Fruit fly (Drosophila melanogaster) whole organism, embryonic: ENCODE measurements around the gene ND-SGDH.
A peak's percentile ranks its signal among the peaks of the same experiment; 100 is the strongest.

Experiments used
- B-H1 ChIP-seq: fragments of 200-800 bp; sonication (Bioruptor generic); IDR thresholded peaks from 3 replicates; pipeline ENCODE4 v1.3.6; 2022; ENCODE audit warnings: missing biosample characterization, missing genetic modification characterization
- CG1024 ChIP-seq: fragments of 200-800 bp; sonication (Bioruptor generic); IDR thresholded peaks from 2 replicates; pipeline ENCODE4 v1.3.6; 2022; ENCODE audit warnings: missing biosample characterization, missing genetic modification characterization
- CG10565 ChIP-seq: fragments of 200-800 bp; sonication (Bioruptor generic); optimal IDR thresholded peaks from 3 replicates; lab custom pipeline; 2016; ENCODE audit warnings: missing biosample characterization, mild to moderate bottlenecking, missing genetic modification characterization
- CG10959 ChIP-seq: fragments of 200-800 bp; sonication (Bioruptor generic); IDR thresholded peaks from 2 replicates; pipeline ENCODE4 v1.3.6; 2022; ENCODE audit warnings: missing biosample characterization, missing genetic modification characterization
- CG1647 ChIP-seq: fragments of 200-800 bp; sonication (Bioruptor generic); optimal IDR thresholded peaks from 3 replicates; lab custom pipeline; 2016; ENCODE audit warnings: missing biosample characterization, missing genetic modification characterization
- CG17328 ChIP-seq: fragments of 200-800 bp; sonication (Bioruptor generic); IDR thresholded peaks from 2 replicates; pipeline ENCODE4 v1.3.6; 2022; ENCODE audit warnings: missing biosample characterization, missing genetic modification characterization
- CG17359 ChIP-seq: fragments of 200-800 bp; sonication (Bioruptor generic); optimal IDR thresholded peaks from 3 replicates; lab custom pipeline; 2018; ENCODE audit warnings: missing biosample characterization, mild to moderate bottlenecking, missing genetic modification characterization, moderate library complexity
- CG18764 ChIP-seq: fragments of 200-800 bp; sonication (Bioruptor generic); optimal IDR thresholded peaks from 3 replicates; lab custom pipeline; 2016; ENCODE audit warnings: missing biosample characterization, missing genetic modification characterization
- CG2129 ChIP-seq: fragments of 200-800 bp; sonication (Bioruptor generic); IDR thresholded peaks from 2 replicates; pipeline ENCODE4 v1.3.6; 2022; ENCODE audit warnings: missing biosample characterization, missing genetic modification characterization; ENCODE audit not compliant: partially characterized antibody
- CG2199 ChIP-seq: fragments of 200-800 bp; sonication (Bioruptor generic); IDR thresholded peaks from 3 replicates; pipeline ENCODE4 v1.3.6; 2022; ENCODE audit warnings: missing biosample characterization, missing genetic modification characterization
- CG2678 ChIP-seq: fragments of 200-800 bp; sonication (Bioruptor generic); optimal IDR thresholded peaks from 3 replicates; lab custom pipeline; 2019; ENCODE audit warnings: missing biosample characterization, mild to moderate bottlenecking, missing genetic modification characterization, moderate library complexity
- CG31365 ChIP-seq: fragments of 200-800 bp; sonication (Bioruptor generic); optimal IDR thresholded peaks from 2 replicates; lab custom pipeline; 2018; ENCODE audit warnings: missing biosample characterization, mild to moderate bottlenecking, missing genetic modification characterization
- CG32772 ChIP-seq: fragments of 200-800 bp; sonication (Bioruptor generic); IDR thresholded peaks from 2 replicates; pipeline ENCODE4 v1.3.6; 2022; ENCODE audit warnings: missing biosample characterization, missing genetic modification characterization
- CG34224 ChIP-seq: fragments of 200-800 bp; sonication (Bioruptor generic); IDR thresholded peaks from 3 replicates; pipeline ENCODE4 v1.3.6; 2022; ENCODE audit warnings: missing biosample characterization, missing genetic modification characterization; ENCODE audit not compliant: partially characterized antibody
- CG4328 ChIP-seq: fragments of 200-800 bp; sonication (Bioruptor generic); optimal IDR thresholded peaks from 3 replicates; lab custom pipeline; 2017; ENCODE audit warnings: missing biosample characterization, missing genetic modification reagents, missing genetic modification characterization
- CG6272 ChIP-seq: fragments of 200-800 bp; sonication (Bioruptor generic); IDR thresholded peaks from 2 replicates; pipeline ENCODE4 v1.3.6; 2022; ENCODE audit warnings: missing biosample characterization, missing genetic modification characterization
- CG9876 ChIP-seq: fragments of 200-800 bp; sonication (Bioruptor generic); optimal IDR thresholded peaks from 2 replicates; lab custom pipeline; 2016; ENCODE audit warnings: missing biosample characterization, missing genetic modification characterization
- D19B ChIP-seq: fragments of 200-800 bp; sonication (Bioruptor generic); optimal IDR thresholded peaks from 2 replicates; lab custom pipeline; 2017; ENCODE audit warnings: missing biosample characterization, mild to moderate bottlenecking, missing genetic modification characterization
- Dad ChIP-seq: fragments of 200-800 bp; sonication (Bioruptor generic); optimal IDR thresholded peaks from 3 replicates; lab custom pipeline; 2016; ENCODE audit warnings: missing biosample characterization, missing genetic modification characterization
- Dip2 ChIP-seq: fragments of 200-800 bp; sonication (Bioruptor generic); IDR thresholded peaks from 2 replicates; pipeline ENCODE4 v1.3.6; 2022; ENCODE audit warnings: missing biosample characterization, missing genetic modification characterization
- Elba2 ChIP-seq: fragments of 200-800 bp; sonication (Bioruptor generic); optimal IDR thresholded peaks from 3 replicates; lab custom pipeline; 2016; ENCODE audit warnings: missing biosample characterization, missing genetic modification characterization
- Hr51 ChIP-seq, 2 experiments: fragments of 200-800 bp; sonication (Bioruptor generic); optimal IDR thresholded peaks; 2 replicates in 1 of 2; 3 replicates in 1 of 2; lab custom pipeline; 2016 to 2018; ENCODE audit warnings: missing biosample characterization in 2 of 2, missing genetic modification characterization in 2 of 2, mild to moderate bottlenecking in 1 of 2, moderate library complexity in 1 of 2
- Lpt ChIP-seq: fragments of >200 bp; optimal IDR thresholded peaks from 2 replicates; lab custom pipeline; 2018; ENCODE audit warnings: missing biosample characterization, missing genetic modification characterization
- Mad ChIP-seq: fragments of 200-800 bp; sonication (Bioruptor generic); optimal IDR thresholded peaks from 2 replicates; lab custom pipeline; 2016; ENCODE audit warnings: missing biosample characterization, missing genetic modification characterization
- Oli ChIP-seq: fragments of 200-800 bp; sonication (Bioruptor generic); optimal IDR thresholded peaks from 2 replicates; lab custom pipeline; 2018; ENCODE audit warnings: missing biosample characterization, mild to moderate bottlenecking, missing genetic modification characterization, moderate library complexity
- Rx ChIP-seq: fragments of 200-800 bp; sonication (Bioruptor generic); IDR thresholded peaks from 2 replicates; pipeline ENCODE4 v1.3.6; 2022; ENCODE audit warnings: missing biosample characterization, missing genetic modification characterization
- Sox100B ChIP-seq: fragments of 200-800 bp; sonication (Bioruptor generic); optimal IDR thresholded peaks from 3 replicates; lab custom pipeline; 2018; ENCODE audit warnings: missing biosample characterization, mild to moderate bottlenecking, missing genetic modification characterization
- TFAM ChIP-seq: fragments of 200-800 bp; sonication (Bioruptor generic); optimal IDR thresholded peaks from 2 replicates; lab custom pipeline; 2017; ENCODE audit warnings: missing biosample characterization, missing genetic modification characterization, inconsistent platforms
- Trl ChIP-seq, 3 experiments: fragments of >200 bp in 2 of 3; fragments of 200-800 bp in 1 of 3; sonication (Bioruptor generic) in 1 of 3; optimal IDR thresholded peaks; 2 replicates in 1 of 3; 3 replicates in 2 of 3; lab custom pipeline; 2016 to 2017; ENCODE audit warnings: missing biosample characterization in 1 of 3, missing genetic modification characterization in 1 of 3
- ab ChIP-seq: fragments of 200-800 bp; sonication (Bioruptor generic); optimal IDR thresholded peaks from 2 replicates; lab custom pipeline; 2016; ENCODE audit warnings: missing biosample characterization, missing genetic modification characterization
- bsh ChIP-seq, 2 experiments: fragments of 200-800 bp; sonication (Bioruptor generic); optimal IDR thresholded peaks; 2 replicates each; lab custom pipeline; 2017 to 2018; ENCODE audit warnings: mild to moderate bottlenecking in 2 of 2, missing biosample characterization in 2 of 2, missing genetic modification characterization in 2 of 2, moderate library complexity in 1 of 2
- cato ChIP-seq: fragments of 200-800 bp; sonication (Bioruptor generic); optimal IDR thresholded peaks from 2 replicates; lab custom pipeline; 2016; ENCODE audit warnings: missing biosample characterization, missing genetic modification characterization, borderline replicate concordance
- corto ChIP-seq: fragments of 200-800 bp; sonication (Bioruptor generic); optimal IDR thresholded peaks from 2 replicates; lab custom pipeline; 2016; ENCODE audit warnings: missing biosample characterization, mild to moderate bottlenecking, missing genetic modification characterization, moderate library complexity
- croc ChIP-seq: fragments of 200-800 bp; sonication (Bioruptor generic); conservative IDR thresholded peaks from 3 replicates; pipeline ENCODE4 v1.3.6; 2022; ENCODE audit warnings: missing biosample characterization, missing genetic modification characterization
- crol ChIP-seq: fragments of 200-800 bp; sonication (Bioruptor generic); IDR thresholded peaks from 2 replicates; pipeline ENCODE4 v1.3.6; 2022; ENCODE audit warnings: missing biosample characterization, missing genetic modification characterization
- hb ChIP-seq: fragments of 200-800 bp; sonication (Bioruptor generic); IDR thresholded peaks from 3 replicates; pipeline ENCODE4 v1.3.6; 2022; ENCODE audit warnings: missing biosample characterization, missing genetic modification characterization; ENCODE audit not compliant: partially characterized antibody
- hkb ChIP-seq, 2 experiments: fragments of 200-800 bp in 1 of 2; fragments of >200 bp in 1 of 2; sonication (Bioruptor generic) in 1 of 2; IDR thresholded peaks in 1 of 2; optimal IDR thresholded peaks in 1 of 2; 2 replicates each; pipeline versions ENCODE4 v1.3.6 to Lab custom; 2017 to 2022; ENCODE audit warnings: missing biosample characterization in 1 of 2, missing genetic modification characterization in 1 of 2
- org-1 ChIP-seq: fragments of 200-800 bp; sonication (Bioruptor generic); optimal IDR thresholded peaks from 2 replicates; lab custom pipeline; 2017; ENCODE audit warnings: missing biosample characterization, missing genetic modification characterization
- peb ChIP-seq: fragments of 200-800 bp; sonication (Bioruptor generic); IDR thresholded peaks from 2 replicates; pipeline ENCODE4 v1.3.6; 2022; ENCODE audit warnings: missing biosample characterization, missing genetic modification characterization
- salm ChIP-seq: fragments of 200-800 bp; sonication (Bioruptor generic); optimal IDR thresholded peaks from 2 replicates; lab custom pipeline; 2018; ENCODE audit warnings: missing biosample characterization, mild to moderate bottlenecking, missing genetic modification characterization
- seq ChIP-seq: fragments of 200-800 bp; sonication (Bioruptor generic); IDR thresholded peaks from 2 replicates; pipeline ENCODE4 v1.3.6; 2022; ENCODE audit warnings: missing biosample characterization, missing genetic modification characterization
- ssp ChIP-seq: fragments of 200-800 bp; sonication (Bioruptor generic); IDR thresholded peaks from 2 replicates; pipeline ENCODE4 v1.3.6; 2022; ENCODE audit warnings: missing biosample characterization, missing genetic modification characterization
- stc ChIP-seq: fragments of 200-800 bp; sonication (Bioruptor generic); IDR thresholded peaks from 2 replicates; pipeline ENCODE4 v1.3.6; 2022; ENCODE audit warnings: missing biosample characterization, missing genetic modification characterization
- stwl ChIP-seq: fragments of 200-800 bp; sonication (Bioruptor generic); optimal IDR thresholded peaks from 3 replicates; lab custom pipeline; 2018; ENCODE audit warnings: missing biosample characterization, mild to moderate bottlenecking, missing genetic modification characterization, moderate library complexity
- tll ChIP-seq, 2 experiments: fragments of 200-800 bp in 1 of 2; fragments of >200 bp in 1 of 2; sonication (Bioruptor generic) in 1 of 2; optimal IDR thresholded peaks; 2 replicates each; lab custom pipeline; 2017 to 2019; ENCODE audit warnings: missing biosample characterization in 2 of 2, missing genetic modification characterization in 2 of 2, mild to moderate bottlenecking in 1 of 2, moderate library complexity in 1 of 2
- ttk ChIP-seq: fragments of 200-800 bp; sonication (Bioruptor generic); IDR thresholded peaks from 2 replicates; pipeline ENCODE4 v2.1.2; 2022; ENCODE audit warnings: missing biosample characterization, missing genetic modification characterization
- twi ChIP-seq: fragments of 200-800 bp; optimal IDR thresholded peaks from 2 replicates; lab custom pipeline; 2019; ENCODE audit warnings: missing biosample characterization, mild to moderate bottlenecking, missing genetic modification characterization, moderate library complexity
- usp ChIP-seq: fragments of >200 bp; optimal IDR thresholded peaks from 2 replicates; lab custom pipeline; 2017; ENCODE audit warnings: missing biosample characterization, missing genetic modification characterization
- z ChIP-seq: fragments of 200-800 bp; sonication (Bioruptor generic); IDR thresholded peaks from 3 replicates; pipeline ENCODE4 v1.3.6; 2022; ENCODE audit warnings: missing biosample characterization, missing genetic modification characterization
- zf30C ChIP-seq: fragments of 200-800 bp; sonication (Bioruptor generic); optimal IDR thresholded peaks from 3 replicates; lab custom pipeline; 2018; ENCODE audit warnings: missing biosample characterization, mild to moderate bottlenecking, missing genetic modification characterization

ND-SGDH gene

dm6 chr3L:12124138-12124583, 14.2 kb downstream of the ND-SGDH start (continued):
- TF ChIP-seq org-1 (GFP tag; lab: Kevin White, UChicago), result no peak
- TF ChIP-seq CG10565 (GFP tag; lab: Kevin White, UChicago), result no peak
- no peak for TF ChIP-seq CG1647 (GFP tag; lab: Kevin White, UChicago)
- TF ChIP-seq CG9876 (GFP tag; lab: Kevin White, UChicago), result no peak
- TF ChIP-seq CG31365, result no peak
- TF ChIP-seq hkb (optimal IDR thresholded peaks at IDR 0.05; lab: Kevin White, UChicago), result no peak
- TF ChIP-seq hkb (GFP tag; IDR thresholded peaks at IDR 0.05; lab: Robert Waterston, UW), result peak; percentile 40
- TF ChIP-seq CG2678 (tag; lab: Kevin White, UChicago), result no peak
- no peak for TF ChIP-seq Trl (optimal IDR thresholded peaks at IDR 0.05; lab: Kevin White, UChicago)
- no peak for TF ChIP-seq Trl (GFP tag; optimal IDR thresholded peaks at IDR 0.05; lab: Kevin White, UChicago)
- TF ChIP-seq stc (GFP tag; lab: Robert Waterston, UW), result 0 out of 2 replicates have a peak, but pooled peaks have one; percentile 7
- no peak for TF ChIP-seq CG10959 (GFP tag; lab: Robert Waterston, UW)
- TF ChIP-seq Sox100B, result no peak
- TF ChIP-seq B-H1 (GFP tag; lab: Robert Waterston, UW), result no peak
- no peak for TF ChIP-seq ssp (GFP tag; lab: Robert Waterston, UW)
- no peak for TF ChIP-seq Mad (GFP tag; lab: Kevin White, UChicago)
- no peak for TF ChIP-seq croc
- TF ChIP-seq cato, result no peak
- no peak for TF ChIP-seq CG6272 (GFP tag; lab: Robert Waterston, UW)
- TF ChIP-seq ab, result no peak
- peak; percentile 4 for TF ChIP-seq CG4328 (GFP tag; lab: Kevin White, UChicago)
- TF ChIP-seq z (GFP tag; lab: Robert Waterston, UW), result no peak
- TF ChIP-seq CG2129 (GFP tag; lab: Robert Waterston, UW), result no peak
- no peak for TF ChIP-seq CG1024
- TF ChIP-seq CG17328 (GFP tag; lab: Robert Waterston, UW), result no peak
- no peak for TF ChIP-seq Dip2 (GFP tag; lab: Robert Waterston, UW)
- TF ChIP-seq CG32772 (GFP tag; lab: Robert Waterston, UW), result 0 out of 2 replicates have a peak, but pooled peaks have one; percentile 10
- TF ChIP-seq Rx, result no peak
- TF ChIP-seq zf30C (GFP tag; lab: Kevin White, UChicago), result no peak
- peak; percentile 2 to 4 for TF ChIP-seq bsh (GFP tag; optimal IDR thresholded peaks at IDR 0.05; lab: Kevin White, UChicago)
- no peak for TF ChIP-seq Lpt
- peak; percentile 72; the same call in 1 of the 2 replicates for TF ChIP-seq ttk
- TF ChIP-seq stwl (tag; lab: Kevin White, UChicago), result no peak
- TF ChIP-seq seq (GFP tag; lab: Robert Waterston, UW), result peak; percentile 56; the same call in 1 of the 2 replicates
- no peak for TF ChIP-seq corto
- no peak for TF ChIP-seq CG17359 (tag; lab: Kevin White, UChicago)
- peak; percentile 95 for TF ChIP-seq Elba2 (GFP tag; lab: Kevin White, UChicago)
- no peak for TF ChIP-seq D19B
- TF ChIP-seq TFAM (GFP tag; lab: Kevin White, UChicago), result no peak
- peak; percentile 80; the same call in 2 of the 3 replicates for TF ChIP-seq CG2199 (GFP tag; lab: Robert Waterston, UW)
- TF ChIP-seq twi (tag; lab: Kevin White, UChicago), result peak; percentile 71
- TF ChIP-seq salm (tag; lab: Kevin White, UChicago), result peak; percentile 43
- TF ChIP-seq Dad (GFP tag; lab: Kevin White, UChicago), result no peak
- TF ChIP-seq peb, result no peak
- TF ChIP-seq Oli (tag; lab: Kevin White, UChicago), result no peak
- no peak for TF ChIP-seq hb (GFP tag; lab: Robert Waterston, UW)
- TF ChIP-seq CG34224 (GFP tag; lab: Robert Waterston, UW), result no peak
- TF ChIP-seq Hr51 (GFP tag; optimal IDR thresholded peaks at IDR 0.05; lab: Kevin White, UChicago), result no peak
- TF ChIP-seq usp (GFP tag; lab: Kevin White, UChicago), result no peak
- TF ChIP-seq CG18764 (GFP tag; lab: Kevin White, UChicago), result no peak
- TF ChIP-seq tll (GFP tag; optimal IDR thresholded peaks at IDR 0.05; lab: Kevin White, UChicago), result no peak
- peak; percentile 98 for TF ChIP-seq crol
